Worm (Caenorhabditis elegans): ENCODE measurements around the gene T02C12.5.

- TF ChIP-seq lin-15B (tag; optimal IDR thresholded peaks at IDR 0.05) (no peak), ama-1 (optimal IDR thresholded peaks at IDR 0.05) (no peak), elt-1 (tag; optimal IDR thresholded peaks at IDR 0.05) (no peak), fkh-10 (GFP tag; optimal IDR thresholded peaks at IDR 0.05) (no peak), nhr-25 (tag; optimal IDR thresholded peaks at IDR 0.05) (no peak), egl-27 (tag; optimal IDR thresholded peaks at IDR 0.05) (no peak), elt-3 (tag; optimal IDR thresholded peaks at IDR 0.05) (no peak), jun-1 (tag; optimal IDR thresholded peaks at IDR 0.05) (no peak), zag-1 (tag; optimal IDR thresholded peaks at IDR 0.05) (no peak), nhr-12 (tag; optimal IDR thresholded peaks at IDR 0.05) (no peak), aly-2 (tag; optimal IDR thresholded peaks at IDR 0.05) (no peak), nhr-76 (tag; optimal IDR thresholded peaks at IDR 0.05) (no peak)
These were observed 9.4 kb upstream of the T02C12.5 start for ce11 chrIII:4037332-4037731.
